Worm (Caenorhabditis elegans): ENCODE results near the gene srg-53.

DNA sequence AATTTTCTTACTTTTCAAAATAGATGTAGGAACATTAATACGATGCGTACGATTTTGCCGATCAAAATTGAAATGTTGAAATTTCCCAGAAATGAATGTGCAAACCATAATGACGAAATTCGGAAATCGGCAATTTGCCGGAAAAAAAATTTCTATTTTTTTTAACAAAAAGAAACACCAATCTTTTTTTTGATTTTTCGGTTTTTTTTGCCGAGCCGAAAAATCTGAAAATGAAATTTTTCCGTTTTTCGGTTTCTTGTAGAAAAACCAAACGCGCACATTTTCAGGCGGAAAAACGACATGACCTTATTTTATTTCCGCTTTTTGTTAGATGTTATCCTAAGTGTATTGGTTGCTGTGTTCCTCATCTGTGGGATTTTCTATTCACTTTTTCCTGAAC, 31.8 kb upstream of the srg-53 start, which contains the start of gene srbc-13:
- TF ChIP-seq madf-9 (GFP tag; conservative IDR thresholded peaks at IDR 0.05) (no peak), unc-62 (GFP tag; optimal IDR thresholded peaks at IDR 0.05 in 1 of 2) (no peak), unc-62 (tag; optimal IDR thresholded peaks at IDR 0.05) (no peak)

Measured in whole organism, L4 larva.